Worm (Caenorhabditis elegans) whole organism, L3 larva: ENCODE measurements around the gene W03G11.2.

Experiments used
- ZK546.5 ChIP-seq: sonication (generic microtip); optimal IDR thresholded peaks from 2 replicates; lab custom pipeline; 2017; ENCODE audit warnings: missing biosample characterization, missing genetic modification characterization
- ama-1 ChIP-seq: fragments of 150-350 bp; optimal IDR thresholded peaks from 2 replicates; lab custom pipeline; 2018
- ceh-82 ChIP-seq: fragments of 150-350 bp; optimal IDR thresholded peaks from 2 replicates; lab custom pipeline; 2014; ENCODE audit warnings: missing biosample characterization, missing genetic modification characterization
- egl-27 ChIP-seq: sonication (generic microtip); optimal IDR thresholded peaks from 4 replicates; lab custom pipeline; 2017; ENCODE audit warnings: missing biosample characterization, missing genetic modification reagents, missing genetic modification characterization
- lin-15B ChIP-seq: fragments of 150-350 bp; optimal IDR thresholded peaks from 2 replicates; lab custom pipeline; 2014; ENCODE audit warnings: missing biosample characterization, missing genetic modification characterization
- nhr-12 ChIP-seq: fragments of 150-350 bp; optimal IDR thresholded peaks from 2 replicates; lab custom pipeline; 2014; ENCODE audit warnings: missing biosample characterization, missing genetic modification characterization
- nhr-237 ChIP-seq: fragments of 150-350 bp; optimal IDR thresholded peaks from 2 replicates; lab custom pipeline; 2014; ENCODE audit warnings: missing biosample characterization, missing genetic modification characterization
- nhr-28 ChIP-seq: fragments of 150-350 bp; optimal IDR thresholded peaks from 2 replicates; lab custom pipeline; 2014; ENCODE audit warnings: missing biosample characterization, missing genetic modification characterization
- nhr-67 ChIP-seq: fragments of 150-350 bp; optimal IDR thresholded peaks from 2 replicates; lab custom pipeline; 2014; ENCODE audit warnings: missing biosample characterization, missing genetic modification characterization
- unc-39 ChIP-seq: sonication (generic microtip); optimal IDR thresholded peaks from 4 replicates; lab custom pipeline; 2017; ENCODE audit warnings: missing biosample characterization, missing genetic modification characterization
- unc-62 ChIP-seq: fragments of 150-350 bp; sonication (generic microtip); optimal IDR thresholded peaks from 4 replicates; lab custom pipeline; 2014; ENCODE audit warnings: missing biosample characterization, missing genetic modification reagents, missing genetic modification characterization
- ztf-11 ChIP-seq: fragments of 150-350 bp; optimal IDR thresholded peaks from 2 replicates; lab custom pipeline; 2014; ENCODE audit warnings: missing biosample characterization, missing genetic modification characterization

ce11 chrX:12105458-12105857 lies 3.0 kb downstream of the W03G11.2 start:
- no peak for TF ChIP-seq ceh-82 (tag; lab: Kevin White, UChicago)
- TF ChIP-seq lin-15B: no peak
- no peak for TF ChIP-seq nhr-67 (tag; lab: Kevin White, UChicago)
- no peak for TF ChIP-seq ZK546.5 (tag; lab: Kevin White, UChicago)
- TF ChIP-seq nhr-12 (tag; lab: Kevin White, UChicago): no peak
- TF ChIP-seq ama-1: no peak
- no peak for TF ChIP-seq nhr-28
- TF ChIP-seq nhr-237 (tag; lab: Kevin White, UChicago): no peak
- TF ChIP-seq unc-62 (GFP tag; lab: Kevin White, UChicago): no peak
- TF ChIP-seq ztf-11 (tag; lab: Kevin White, UChicago): no peak
- no peak for TF ChIP-seq egl-27
- TF ChIP-seq unc-39 (tag; lab: Kevin White, UChicago): no peak
